Fruit fly (Drosophila melanogaster): ENCODE data around the gene bou.

The bou gene

DNA sequence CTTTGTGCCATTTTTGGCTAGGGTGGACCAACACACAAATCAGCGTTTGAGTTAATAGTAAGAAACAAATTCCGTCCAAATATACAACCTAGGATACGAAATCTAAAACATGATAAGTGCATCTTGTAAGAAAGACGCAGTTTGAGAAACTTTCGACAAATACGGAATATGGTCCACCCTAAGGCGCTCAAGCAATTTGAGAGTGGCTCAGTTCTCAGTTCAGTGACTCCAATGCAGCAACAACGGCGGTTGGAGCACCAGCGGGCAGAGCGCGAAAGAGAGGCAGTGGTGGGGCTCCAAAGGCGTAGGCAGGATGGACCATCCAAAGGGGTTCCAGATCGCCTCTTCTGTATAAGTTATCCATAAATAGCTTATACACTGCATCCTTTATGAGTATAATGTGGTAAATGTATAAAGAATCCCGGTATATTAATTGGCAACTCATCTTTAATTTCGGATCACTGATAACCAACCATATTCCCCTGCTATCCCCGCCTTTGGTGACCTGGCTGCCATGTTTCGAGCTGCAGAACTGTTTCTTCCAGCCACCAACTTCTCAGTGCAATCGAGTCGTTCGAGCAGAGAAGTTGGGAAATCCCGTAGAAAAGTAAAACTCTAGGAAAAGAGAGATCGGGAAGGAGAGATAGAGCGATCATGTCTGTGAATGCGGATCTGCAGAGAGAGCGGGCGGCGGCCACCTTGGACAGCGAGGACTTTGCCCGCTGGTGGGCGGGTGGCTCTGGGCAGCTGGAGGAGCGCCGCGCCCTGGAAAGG lies 16.7 kb upstream of the bou start, which contains the start of gene CG4586 (continued):
- TF ChIP-seq Mes4 (GFP tag; optimal IDR thresholded peaks at IDR 0.05) = peak; percentile 92
- peak; percentile 65 for TF ChIP-seq CG7271 (tag; optimal IDR thresholded peaks at IDR 0.05)
- TF ChIP-seq CG11456 (GFP tag; IDR thresholded peaks at IDR 0.05) = peak; percentile 94
- peak; percentile 94 for TF ChIP-seq CG4854 (GFP tag; optimal IDR thresholded peaks at IDR 0.05)
- TF ChIP-seq CG4404 (GFP tag; IDR thresholded peaks at IDR 0.05) = peak; percentile 61
- TF ChIP-seq CG12236 (GFP tag; optimal IDR thresholded peaks at IDR 0.05) = peak; percentile 92
- TF ChIP-seq CG1233 (GFP tag; optimal IDR thresholded peaks at IDR 0.05) = peak; percentile 94
- no peak for TF ChIP-seq CG2129 (GFP tag; IDR thresholded peaks at IDR 0.05; ENCODE audit: partially characterized antibody)
- no peak for TF ChIP-seq nerfin-2 (GFP tag; IDR thresholded peaks at IDR 0.05; ENCODE audit: partially characterized antibody)
- TF ChIP-seq gsb-n (tag; optimal IDR thresholded peaks at IDR 0.05) = peak; percentile 87
- TF ChIP-seq CG6683 (GFP tag; optimal IDR thresholded peaks at IDR 0.05) = peak; percentile 94
- TF ChIP-seq TFAM (GFP tag; optimal IDR thresholded peaks at IDR 0.05) = peak; percentile 76
- TF ChIP-seq CG32532 (GFP tag; IDR thresholded peaks at IDR 0.05) = peak; percentile 96
- TF ChIP-seq CG13296 (GFP tag; optimal IDR thresholded peaks at IDR 0.05) = peak; percentile 98
- peak; percentile 82 for TF ChIP-seq jing (GFP tag; optimal IDR thresholded peaks at IDR 0.05)
- peak; percentile 94 to 97 for TF ChIP-seq dpn (GFP tag; optimal IDR thresholded peaks at IDR 0.05)
- peak; percentile 98 for TF ChIP-seq CG18599 (GFP tag; optimal IDR thresholded peaks at IDR 0.05)
- peak; percentile 75 for TF ChIP-seq CG10959 (GFP tag; IDR thresholded peaks at IDR 0.05)
- TF ChIP-seq CG1603 (tag; optimal IDR thresholded peaks at IDR 0.05) = peak; percentile 97
- TF ChIP-seq CG11696 (GFP tag; IDR thresholded peaks at IDR 0.05) = peak; percentile 93
- peak in 1 of 3 experiments; percentile 67 for TF ChIP-seq lola (GFP tag; optimal IDR thresholded peaks at IDR 0.05)
- peak; percentile 75 for TF ChIP-seq Hr3 (GFP tag; optimal IDR thresholded peaks at IDR 0.05)
- no peak for TF ChIP-seq D (optimal IDR thresholded peaks at IDR 0.05)
- peak; percentile 86 for TF ChIP-seq D (GFP tag; optimal IDR thresholded peaks at IDR 0.05)
- peak; percentile 64 for TF ChIP-seq Sry-δ (GFP tag; optimal IDR thresholded peaks at IDR 0.05)
- peak; percentile 91 for TF ChIP-seq CG6689 (GFP tag; IDR thresholded peaks at IDR 0.05)
- TF ChIP-seq Doc2 (GFP tag; IDR thresholded peaks at IDR 0.05) = peak; percentile 65; the same call in 1 of the 2 replicates
- TF ChIP-seq CG7357 (GFP tag; IDR thresholded peaks at IDR 0.05) = peak; percentile 81
- TF ChIP-seq CG17359 (tag; optimal IDR thresholded peaks at IDR 0.05) = peak; percentile 97
- peak; percentile 96 for TF ChIP-seq Bteb2 (GFP tag; optimal IDR thresholded peaks at IDR 0.05)
- peak; percentile 92 for TF ChIP-seq onecut (GFP tag; IDR thresholded peaks at IDR 0.05)
- peak; percentile 94 for TF ChIP-seq bcd (GFP tag; optimal IDR thresholded peaks at IDR 0.05)
- TF ChIP-seq Kr (GFP tag; optimal IDR thresholded peaks at IDR 0.05) = no peak
- no peak for TF ChIP-seq ato (GFP tag; IDR thresholded peaks at IDR 0.05; ENCODE audit: partially characterized antibody)
- TF ChIP-seq vvl (GFP tag; IDR thresholded peaks at IDR 0.05) = peak; percentile 98
- peak; percentile 72 for TF ChIP-seq CG10431 (GFP tag; optimal IDR thresholded peaks at IDR 0.05)
- no peak for TF ChIP-seq fru (optimal IDR thresholded peaks at IDR 0.05)
- TF ChIP-seq CG6654 (GFP tag; optimal IDR thresholded peaks at IDR 0.05) = peak; percentile 84
- TF ChIP-seq Blimp-1 (GFP tag; optimal IDR thresholded peaks at IDR 0.05) = peak; percentile 92
- peak; percentile 76 for TF ChIP-seq Ravus (GFP tag; IDR thresholded peaks at IDR 0.05)
- peak; percentile 84 for TF ChIP-seq jumu (GFP tag; optimal IDR thresholded peaks at IDR 0.05)
- peak; percentile 87 for TF ChIP-seq Sox100B (GFP tag; optimal IDR thresholded peaks at IDR 0.05)
- TF ChIP-seq CG30431 (GFP tag; optimal IDR thresholded peaks at IDR 0.05) = peak; percentile 86
- TF ChIP-seq B-H1 (GFP tag; IDR thresholded peaks at IDR 0.05) = peak; percentile 93
- peak; percentile 95 for TF ChIP-seq gcm2 (GFP tag; optimal IDR thresholded peaks at IDR 0.05)
- peak; percentile 96 for TF ChIP-seq CG12299 (tag; optimal IDR thresholded peaks at IDR 0.05)
- TF ChIP-seq CG8478 (optimal IDR thresholded peaks at IDR 0.05) = no peak
- TF ChIP-seq bowl (GFP tag; IDR thresholded peaks at IDR 0.05) = peak; percentile 93
- TF ChIP-seq CG11247 (GFP tag; IDR thresholded peaks at IDR 0.05) = peak; percentile 90
- peak; percentile 74 for TF ChIP-seq CG31388 (GFP tag; optimal IDR thresholded peaks at IDR 0.05)
